Worm (Caenorhabditis elegans): ENCODE data around the gene fbxa-19.

- TF ChIP-seq him-1 (tag; optimal IDR thresholded peaks at IDR 0.05) (no peak), W03F9.2 (tag; optimal IDR thresholded peaks at IDR 0.05) (no peak)
These were observed 9.3 kb downstream of the fbxa-19 start, which contains the start of gene fbxa-14 for ce11 chrIII:1324513-1324912.
